Fruit fly (Drosophila melanogaster): ENCODE data around the gene GstZ2.

GstZ2 gene

DNA sequence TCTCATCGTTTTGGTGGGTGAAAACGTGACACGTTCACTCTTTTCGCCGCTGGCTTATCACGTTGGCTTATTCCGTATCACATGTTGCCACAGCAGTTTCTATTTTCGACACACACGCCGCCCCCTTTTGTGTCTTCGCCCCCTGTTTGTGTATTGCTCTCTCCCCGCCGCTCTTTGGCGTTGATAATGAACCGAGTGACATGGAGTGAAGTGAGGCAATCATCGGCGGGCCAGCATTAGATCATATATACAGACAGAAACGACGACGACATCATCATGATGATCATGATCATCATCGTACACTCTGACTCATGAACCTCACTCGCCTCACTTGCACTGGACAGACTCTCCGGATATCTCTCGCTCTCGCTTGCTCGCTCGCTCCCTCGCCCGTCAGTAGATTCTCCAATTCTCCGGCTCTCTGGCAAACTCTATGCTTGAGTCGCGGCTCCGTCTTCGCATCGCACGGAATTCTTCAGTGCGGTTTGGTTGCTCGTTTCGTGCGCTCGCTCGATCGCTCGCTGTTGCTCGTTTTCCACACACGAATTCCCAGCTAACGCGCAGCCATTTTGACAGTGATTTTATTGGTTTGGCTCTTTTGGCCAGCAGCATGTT, 24.0 kb downstream of the GstZ2 start (continued):
- TF ChIP-seq jigr1 (GFP tag; IDR thresholded peaks at IDR 0.05) (no peak), CG4854 (GFP tag; optimal IDR thresholded peaks at IDR 0.05) (no peak), vnd (GFP tag; IDR thresholded peaks at IDR 0.05; ENCODE audit: partially characterized antibody) (no peak), org-1 (GFP tag; optimal IDR thresholded peaks at IDR 0.05) (peak; percentile 35), CG34422 (GFP tag; IDR thresholded peaks at IDR 0.05) (0 out of 3 replicates have a peak, but pooled peaks have one; percentile 20), Scr (GFP tag; IDR thresholded peaks at IDR 0.05; ENCODE audit: partially characterized antibody) (0 out of 2 replicates have a peak, but pooled peaks have one; percentile 20), CG17385 (GFP tag; optimal IDR thresholded peaks at IDR 0.05) (peak; percentile 38), Hr3 (GFP tag; optimal IDR thresholded peaks at IDR 0.05) (no peak), kni (GFP tag; optimal IDR thresholded peaks at IDR 0.05) (peak; percentile 56), CG11085 (GFP tag; IDR thresholded peaks at IDR 0.05) (no peak), vvl (GFP tag; IDR thresholded peaks at IDR 0.05) (peak; percentile 49), tin (GFP tag; optimal IDR thresholded peaks at IDR 0.05) (no peak), CG7372 (GFP tag; IDR thresholded peaks at IDR 0.05) (no peak), kah (GFP tag; optimal IDR thresholded peaks at IDR 0.05) (peak; percentile 38), phol (tag; optimal IDR thresholded peaks at IDR 0.05) (no peak), MTF-1 (GFP tag; optimal IDR thresholded peaks at IDR 0.05; ENCODE audit: borderline replicate concordance) (no peak), CG8944 (GFP tag; optimal IDR thresholded peaks at IDR 0.05) (no peak), CG9609 (GFP tag; optimal IDR thresholded peaks at IDR 0.05) (no peak), CG14441 (GFP tag; IDR thresholded peaks at IDR 0.05) (no peak), eyg (GFP tag; optimal IDR thresholded peaks at IDR 0.05) (no peak), Atf3 (GFP tag; optimal IDR thresholded peaks at IDR 0.05) (no peak), D (optimal IDR thresholded peaks at IDR 0.05) (no peak), D (GFP tag; optimal IDR thresholded peaks at IDR 0.05) (no peak), CG13894 (tag; optimal IDR thresholded peaks at IDR 0.05) (no peak), ATbp (GFP tag; optimal IDR thresholded peaks at IDR 0.05) (no peak), Rfx (GFP tag; IDR thresholded peaks at IDR 0.05) (0 out of 2 replicates have a peak, but pooled peaks have one; percentile 36), p53 (GFP tag; optimal IDR thresholded peaks at IDR 0.05) (no peak), oc (tag; optimal IDR thresholded peaks at IDR 0.05) (peak; percentile 51), CG12219 (GFP tag; optimal IDR thresholded peaks at IDR 0.05) (no peak), Myb (GFP tag; optimal IDR thresholded peaks at IDR 0.05) (no peak), CG10147 (GFP tag; optimal IDR thresholded peaks at IDR 0.05) (no peak), croc (GFP tag; conservative IDR thresholded peaks at IDR 0.05) (no peak), Doc3 (GFP tag; IDR thresholded peaks at IDR 0.05; ENCODE audit: partially characterized antibody) (no peak), Hey (tag; optimal IDR thresholded peaks at IDR 0.05) (peak; percentile 24), Meics (GFP tag; optimal IDR thresholded peaks at IDR 0.05) (no peak), ken (GFP tag; IDR thresholded peaks at IDR 0.05) (no peak), BEAF-32 (GFP tag; optimal IDR thresholded peaks at IDR 0.05) (no peak), CG8290 (GFP tag; optimal IDR thresholded peaks at IDR 0.05) (no peak), CG8290 (tag; optimal IDR thresholded peaks at IDR 0.05) (peak in 1 of 2 experiments; percentile 15), so (GFP tag; IDR thresholded peaks at IDR 0.05) (peak; percentile 57; the same call in 2 of the 3 replicates), CG11560 (tag; IDR thresholded peaks at IDR 0.05) (no peak), slp2 (GFP tag; optimal IDR thresholded peaks at IDR 0.05) (no peak), CG15073 (GFP tag; optimal IDR thresholded peaks at IDR 0.05) (no peak), Trl (optimal IDR thresholded peaks at IDR 0.05) (peak; percentile 89 to 98), Trl (GFP tag; optimal IDR thresholded peaks at IDR 0.05) (peak; percentile 31), disco-r (GFP tag; optimal IDR thresholded peaks at IDR 0.05) (peak; percentile 5), Med (GFP tag) (peak; percentile 30), MESR4 (GFP tag; optimal IDR thresholded peaks at IDR 0.05) (no peak), sug (tag; optimal IDR thresholded peaks at IDR 0.05) (peak; percentile 86), CG6175 (GFP tag; IDR thresholded peaks at IDR 0.05) (peak; percentile 97), Nf-YA (GFP tag; IDR thresholded peaks at IDR 0.05) (no peak)
